Worm (Caenorhabditis elegans): ENCODE data around the gene fbxc-48.

Gene fbxc-48

DNA sequence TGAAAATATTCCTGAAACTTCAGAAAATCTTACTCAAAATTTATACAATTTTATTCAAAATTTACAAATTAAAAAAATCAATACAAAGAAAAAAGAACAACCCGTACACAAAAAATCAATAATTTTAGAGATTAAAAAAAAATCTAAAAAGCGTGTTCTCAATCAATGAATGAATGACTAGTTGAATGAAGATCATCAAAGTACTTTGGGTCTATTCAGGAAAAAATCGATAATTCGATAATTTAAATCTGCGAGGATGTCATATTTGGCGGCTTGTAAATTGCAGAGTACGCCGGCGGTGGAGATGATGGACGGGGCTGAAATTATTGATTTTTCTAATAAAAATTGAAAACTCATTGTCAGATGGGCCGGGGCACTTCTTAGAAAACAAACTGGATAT, 15.5 kb upstream of the fbxc-48 start:
- TF ChIP-seq snpc-4 (tag; optimal IDR thresholded peaks at IDR 0.05) (no peak), aly-2 (tag; optimal IDR thresholded peaks at IDR 0.05) (no peak), crh-2 (tag; optimal IDR thresholded peaks at IDR 0.05) (no peak), nhr-12 (tag; optimal IDR thresholded peaks at IDR 0.05) (no peak), mdl-1 (tag; optimal IDR thresholded peaks at IDR 0.05) (no peak), ztf-1 (GFP tag; conservative IDR thresholded peaks at IDR 0.05) (no peak), nhr-10 (tag; optimal IDR thresholded peaks at IDR 0.05) (no peak), unc-62 (GFP tag; optimal IDR thresholded peaks at IDR 0.05) (no peak), ceh-16 (tag; optimal IDR thresholded peaks at IDR 0.05) (no peak), lsy-2 (tag; optimal IDR thresholded peaks at IDR 0.05) (no peak), lin-39 (tag; optimal IDR thresholded peaks at IDR 0.05) (no peak), C34F6.9 (tag; optimal IDR thresholded peaks at IDR 0.05) (no peak), peb-1 (tag; optimal IDR thresholded peaks at IDR 0.05) (no peak), ZK546.5 (tag; optimal IDR thresholded peaks at IDR 0.05) (no peak), unc-55 (GFP tag; optimal IDR thresholded peaks at IDR 0.05) (no peak)

- TF ChIP-seq sma-9 (GFP tag; optimal IDR thresholded peaks at IDR 0.05), result no peak
- no peak for TF ChIP-seq sma-9 (tag; optimal IDR thresholded peaks at IDR 0.05)
- no peak for TF ChIP-seq skn-1 (tag; optimal IDR thresholded peaks at IDR 0.05)
- no peak for TF ChIP-seq lin-39 (tag; optimal IDR thresholded peaks at IDR 0.05)
- TF ChIP-seq alr-1 (tag; optimal IDR thresholded peaks at IDR 0.05), result no peak
- no peak for TF ChIP-seq mbf-1 (tag; optimal IDR thresholded peaks at IDR 0.05)
- no peak for TF ChIP-seq lin-11 (tag; optimal IDR thresholded peaks at IDR 0.05)
- TF ChIP-seq nhr-11 (tag; optimal IDR thresholded peaks at IDR 0.05), result no peak
- no peak for TF ChIP-seq nhr-237 (tag; optimal IDR thresholded peaks at IDR 0.05)
- TF ChIP-seq R02D3.7 (tag; optimal IDR thresholded peaks at IDR 0.05), result no peak
- TF ChIP-seq mdl-1 (tag; optimal IDR thresholded peaks at IDR 0.05), result no peak
- no peak for TF ChIP-seq elt-1 (tag; optimal IDR thresholded peaks at IDR 0.05)
- TF ChIP-seq nhr-10 (tag; optimal IDR thresholded peaks at IDR 0.05), result no peak
- TF ChIP-seq aly-2 (tag; optimal IDR thresholded peaks at IDR 0.05), result no peak
- no peak for TF ChIP-seq egl-27 (tag; optimal IDR thresholded peaks at IDR 0.05)
- TF ChIP-seq ama-1 (optimal IDR thresholded peaks at IDR 0.05), result no peak
Observed at ce11 chrII:754971-755370, 14.3 kb upstream of the fbxc-48 start.

DNA sequence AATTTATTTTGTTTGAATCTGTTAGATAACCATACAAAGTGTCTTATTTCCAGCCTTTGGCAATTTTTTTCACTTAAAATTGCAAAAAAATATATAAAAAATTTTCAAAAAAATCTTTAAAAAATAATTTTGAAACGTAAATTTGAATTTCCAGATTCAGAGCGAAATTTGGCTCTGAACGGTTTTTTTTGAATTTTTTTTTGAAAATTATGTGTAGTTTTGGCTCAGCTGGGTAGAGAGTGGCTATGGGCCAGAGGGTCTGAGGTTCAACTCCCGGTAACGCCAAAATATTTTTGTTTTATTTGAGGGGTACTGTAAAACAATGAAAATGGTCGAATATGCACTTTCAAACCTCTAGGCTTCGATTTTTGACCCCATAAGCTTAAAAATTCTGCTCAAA, 12.8 kb upstream of the fbxc-48 start:
- TF ChIP-seq mbf-1 (tag; optimal IDR thresholded peaks at IDR 0.05), result no peak
- no peak for TF ChIP-seq nhr-10 (tag; optimal IDR thresholded peaks at IDR 0.05)

- TF ChIP-seq egl-27 (tag; optimal IDR thresholded peaks at IDR 0.05) (no peak), nhr-6 (tag; optimal IDR thresholded peaks at IDR 0.05) (no peak), elt-1 (tag; optimal IDR thresholded peaks at IDR 0.05) (no peak)
Observed at ce11 chrII:751850-752249, 11.1 kb upstream of the fbxc-48 start.

- TF ChIP-seq gmeb-1 (tag; optimal IDR thresholded peaks at IDR 0.05) (no peak), elt-1 (tag; optimal IDR thresholded peaks at IDR 0.05) (no peak), lin-13 (GFP tag; optimal IDR thresholded peaks at IDR 0.05) (no peak), mbf-1 (tag; optimal IDR thresholded peaks at IDR 0.05) (no peak), sem-4 (tag; optimal IDR thresholded peaks at IDR 0.05) (no peak), nhr-25 (tag; optimal IDR thresholded peaks at IDR 0.05) (no peak), unc-55 (GFP tag; optimal IDR thresholded peaks at IDR 0.05) (no peak), C34F6.9 (tag; optimal IDR thresholded peaks at IDR 0.05) (no peak), alr-1 (tag; optimal IDR thresholded peaks at IDR 0.05) (no peak), ceh-16 (tag; optimal IDR thresholded peaks at IDR 0.05) (no peak), nhr-237 (tag; optimal IDR thresholded peaks at IDR 0.05) (no peak), Y55F3AM.14 (GFP tag; optimal IDR thresholded peaks at IDR 0.05) (no peak), lin-11 (tag; optimal IDR thresholded peaks at IDR 0.05) (no peak), unc-39 (tag; optimal IDR thresholded peaks at IDR 0.05) (no peak), lin-39 (tag; optimal IDR thresholded peaks at IDR 0.05) (no peak), sma-3 (GFP tag; optimal IDR thresholded peaks at IDR 0.05) (no peak), peb-1 (tag; optimal IDR thresholded peaks at IDR 0.05) (no peak), elt-3 (tag; optimal IDR thresholded peaks at IDR 0.05) (no peak)
Observed at ce11 chrII:750155-750554, 9.4 kb upstream of the fbxc-48 start, which contains the start of gene snt-6. snt-6 (minus strand) TSS chrII:750212.

All from whole organism, L2 larva.